Worm (Caenorhabditis elegans): ENCODE data around the gene ztf-9.

Gene ztf-9

DNA sequence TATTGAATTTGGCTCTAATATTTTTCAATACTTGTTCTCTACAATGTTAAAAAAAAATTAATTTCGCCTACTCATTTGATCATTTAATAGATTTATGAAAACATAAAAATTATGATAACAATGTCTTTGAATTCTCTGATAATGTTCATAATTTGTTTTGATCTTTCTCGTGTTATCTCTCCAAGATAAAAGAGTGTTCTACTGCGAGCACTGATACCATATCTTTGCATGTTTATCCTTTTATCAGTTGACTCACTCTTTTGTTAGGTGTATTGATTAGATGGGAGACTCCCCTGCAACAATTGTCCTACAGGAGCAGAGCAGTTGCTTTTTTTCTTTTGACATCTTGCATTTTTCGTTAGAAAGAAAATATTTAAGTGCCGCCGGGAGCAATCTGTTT, 7.3 kb upstream of the ztf-9 start:
- TF ChIP-seq F37D6.2 (tag; optimal IDR thresholded peaks at IDR 0.05) (no peak), dve-1 (tag; optimal IDR thresholded peaks at IDR 0.05; ENCODE audit: insufficient read depth) (peak; percentile 8), egl-27 (tag; optimal IDR thresholded peaks at IDR 0.05) (no peak)

DNA sequence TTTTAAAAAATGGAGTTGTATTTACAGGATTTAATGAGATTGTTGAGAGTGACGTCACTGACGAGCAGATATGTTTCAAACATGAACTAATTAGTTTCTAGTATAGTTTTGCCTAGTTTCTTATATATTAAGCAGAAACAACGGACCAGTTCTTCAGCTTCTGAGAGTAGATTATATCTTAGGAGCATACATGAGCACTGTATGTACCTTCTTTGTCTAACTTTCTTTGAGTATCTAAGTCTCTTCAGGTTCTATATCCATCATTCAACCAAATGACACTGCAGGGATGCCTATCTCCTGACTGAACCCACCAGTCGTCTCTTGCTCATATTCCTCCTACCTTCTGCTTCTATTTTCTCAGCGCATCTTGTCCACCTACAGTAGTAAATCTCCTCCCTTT, 4.8 kb upstream of the ztf-9 start, which contains the start of gene her-1:
Gene her-1, plus strand, starts transcription at position 301 of the 400 bp plus-strand sequence.
- TF ChIP-seq nhr-48 (tag; optimal IDR thresholded peaks at IDR 0.05) = no peak
- TF ChIP-seq lin-15B (tag; optimal IDR thresholded peaks at IDR 0.05) = no peak
- TF ChIP-seq ceh-32 (tag; optimal IDR thresholded peaks at IDR 0.05; ENCODE audit: poor library complexity) = no peak
- TF ChIP-seq Y105C5A.15 (GFP tag; IDR thresholded peaks at IDR 0.05) = no peak
- no peak for TF ChIP-seq tag-97 (GFP tag; IDR thresholded peaks at IDR 0.05)
- no peak for TF ChIP-seq ZK546.5 (tag; optimal IDR thresholded peaks at IDR 0.05)
- TF ChIP-seq ceh-82 (tag; optimal IDR thresholded peaks at IDR 0.05) = no peak
- TF ChIP-seq nhr-237 (tag; optimal IDR thresholded peaks at IDR 0.05) = no peak
- TF ChIP-seq pqm-1 (tag; optimal IDR thresholded peaks at IDR 0.05) = no peak
- no peak for TF ChIP-seq zfp-2 (tag; optimal IDR thresholded peaks at IDR 0.05)
- no peak for TF ChIP-seq mes-2 (tag; optimal IDR thresholded peaks at IDR 0.05; ENCODE audit: poor library complexity, severe bottlenecking)
- no peak for TF ChIP-seq ceh-20 (GFP tag; IDR thresholded peaks at IDR 0.05)
- TF ChIP-seq tra-1 (GFP tag; IDR thresholded peaks at IDR 0.05) = no peak
- TF ChIP-seq lsy-2 (tag; optimal IDR thresholded peaks at IDR 0.05) = no peak
- no peak for TF ChIP-seq gei-8 (GFP tag; optimal IDR thresholded peaks at IDR 0.05)
- no peak for TF ChIP-seq nhr-76 (tag; optimal IDR thresholded peaks at IDR 0.05)

DNA sequence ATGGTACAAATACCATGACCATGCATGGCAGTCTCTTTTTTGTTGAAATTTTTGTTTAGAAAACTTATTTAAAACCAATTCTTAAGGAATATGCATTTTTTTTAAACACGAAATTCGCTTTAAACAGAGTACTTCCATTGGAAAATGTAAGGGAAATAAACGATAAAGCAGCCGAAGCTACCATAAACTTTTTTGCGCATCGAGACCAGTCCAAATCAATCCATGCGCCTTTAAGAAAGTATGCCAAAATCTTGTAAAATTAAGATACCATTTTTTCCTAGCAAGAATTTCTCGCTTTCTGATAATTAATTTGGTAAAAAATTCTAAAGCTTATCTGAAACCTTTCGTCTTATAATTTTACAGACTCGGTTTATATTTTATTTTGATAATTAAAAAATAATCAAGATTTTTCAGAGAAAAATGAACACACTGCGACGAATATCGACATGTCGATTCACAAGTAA, 722 bp upstream of the ztf-9 start, which contains the start of gene ZK287.7:
Gene ZK287.7, plus strand, starts transcription at position 414 of the 464 bp plus-strand sequence.
- no peak for TF ChIP-seq snpc-4 (tag; optimal IDR thresholded peaks at IDR 0.05)
- no peak for TF ChIP-seq mes-2 (tag; optimal IDR thresholded peaks at IDR 0.05; ENCODE audit: poor library complexity, severe bottlenecking)
- no peak for TF ChIP-seq F49E8.2 (tag; optimal IDR thresholded peaks at IDR 0.05; ENCODE audit: borderline replicate concordance)
- no peak for TF ChIP-seq lin-15B (tag; optimal IDR thresholded peaks at IDR 0.05)
- TF ChIP-seq D1046.2 (GFP tag; IDR thresholded peaks at IDR 0.05) = no peak
- TF ChIP-seq nhr-10 (tag; optimal IDR thresholded peaks at IDR 0.05) = no peak
- TF ChIP-seq ctbp-1 (GFP tag; IDR thresholded peaks at IDR 0.05) = no peak
- no peak for TF ChIP-seq hlh-30 (tag; optimal IDR thresholded peaks at IDR 0.05; ENCODE audit: insufficient read depth)
- TF ChIP-seq tag-97 (GFP tag; IDR thresholded peaks at IDR 0.05) = no peak
- no peak for TF ChIP-seq lim-7 (GFP tag; IDR thresholded peaks at IDR 0.05)
- no peak for TF ChIP-seq nhr-6 (tag; optimal IDR thresholded peaks at IDR 0.05)
- TF ChIP-seq dve-1 (tag; optimal IDR thresholded peaks at IDR 0.05; ENCODE audit: insufficient read depth) = no peak
- TF ChIP-seq hif-1 (tag; optimal IDR thresholded peaks at IDR 0.05) = no peak

DNA sequence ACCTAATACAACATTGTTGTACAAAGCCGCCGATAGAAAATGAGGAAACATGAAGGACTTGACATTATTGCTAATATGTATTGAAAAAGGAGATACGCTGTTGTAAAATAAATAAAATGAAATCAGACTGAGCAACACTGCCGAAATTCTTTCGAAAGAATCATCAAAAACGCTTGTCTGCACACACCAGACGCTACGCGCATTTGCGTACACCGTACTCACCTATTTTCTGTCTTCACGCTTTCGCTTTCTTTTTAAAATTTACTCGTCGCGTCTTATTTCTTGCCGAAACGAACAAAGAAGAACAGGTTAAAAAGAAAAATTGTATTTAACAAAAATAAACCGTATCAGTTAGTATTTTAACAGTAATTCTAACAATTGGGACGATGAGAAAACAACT, 1.2 kb downstream of the ztf-9 start:
- TF ChIP-seq fos-1 (tag; optimal IDR thresholded peaks at IDR 0.05) (no peak), unc-130 (GFP tag; optimal IDR thresholded peaks at IDR 0.05) (no peak), snpc-4 (tag; optimal IDR thresholded peaks at IDR 0.05) (no peak), lir-3 (tag; optimal IDR thresholded peaks at IDR 0.05) (no peak), mes-2 (tag; optimal IDR thresholded peaks at IDR 0.05; ENCODE audit: poor library complexity, severe bottlenecking) (peak; percentile 71), mdl-1 (tag; optimal IDR thresholded peaks at IDR 0.05) (peak in 1 of 2 experiments; percentile 20), arid-1 (GFP tag; conservative IDR thresholded peaks at IDR 0.05) (peak; percentile 51; the same call in 1 of the 2 replicates), F26F4.8 (GFP tag; conservative IDR thresholded peaks at IDR 0.05) (no peak), nhr-48 (tag; optimal IDR thresholded peaks at IDR 0.05) (no peak), nhr-28 (tag; optimal IDR thresholded peaks at IDR 0.05) (peak; percentile 63), ZK546.5 (tag; optimal IDR thresholded peaks at IDR 0.05) (no peak), saeg-2 (GFP tag; IDR thresholded peaks at IDR 0.05) (no peak), hlh-30 (tag; optimal IDR thresholded peaks at IDR 0.05; ENCODE audit: insufficient read depth) (no peak), ama-1 (optimal IDR thresholded peaks at IDR 0.05) (peak; percentile 39), ztf-7 (tag; optimal IDR thresholded peaks at IDR 0.05) (no peak), nhr-41 (GFP tag; IDR thresholded peaks at IDR 0.05) (no peak), duxl-1 (tag; optimal IDR thresholded peaks at IDR 0.05; ENCODE audit: poor library complexity) (peak; percentile 7), R02D3.7 (tag; optimal IDR thresholded peaks at IDR 0.05) (no peak), zag-1 (tag; optimal IDR thresholded peaks at IDR 0.05) (no peak), aha-1 (tag) (peak; percentile 97), snpc-1.2 (GFP tag; IDR thresholded peaks at IDR 0.05) (no peak), hmg-1.1 (GFP tag; IDR thresholded peaks at IDR 0.05) (0 out of 2 replicates have a peak, but pooled peaks have one; percentile 36), nhr-77 (tag; optimal IDR thresholded peaks at IDR 0.05) (no peak), lsy-2 (tag; optimal IDR thresholded peaks at IDR 0.05) (peak in 1 of 2 experiments; percentile 93)

All from whole organism, L4 larva.